Worm (Caenorhabditis elegans): ENCODE results near the gene F33G12.6.

The F33G12.6 gene

DNA sequence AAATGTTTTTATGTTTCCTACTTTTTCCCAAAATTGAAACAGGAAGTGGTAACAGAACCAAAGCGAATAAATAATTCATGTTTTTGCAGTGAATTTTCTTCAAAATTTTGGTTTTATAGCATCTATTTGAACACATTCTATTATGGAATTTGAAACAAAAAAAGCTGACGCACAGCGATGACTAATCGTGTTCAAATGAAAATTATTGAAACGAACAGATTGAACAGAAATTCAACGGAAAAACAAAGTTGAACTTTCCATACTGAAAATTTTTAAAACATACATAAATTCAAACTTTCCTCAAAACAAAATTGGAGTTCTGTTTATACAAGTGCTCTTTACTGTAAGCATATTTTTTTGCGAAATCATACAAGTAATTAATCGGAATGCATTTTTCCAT lies 37.7 kb upstream of the F33G12.6 start, which contains the start of gene F59A6.12:
Gene F59A6.12, minus strand, starts transcription at position 101 of the 400 bp plus-strand sequence.
- no peak for TF ChIP-seq xnd-1 (tag; optimal IDR thresholded peaks at IDR 0.05)
- no peak for TF ChIP-seq madf-3 (GFP tag; IDR thresholded peaks at IDR 0.05)
- no peak for TF ChIP-seq egrh-3 (GFP tag; IDR thresholded peaks at IDR 0.05)
- no peak for TF ChIP-seq lin-35 (GFP tag; optimal IDR thresholded peaks at IDR 0.05)

DNA sequence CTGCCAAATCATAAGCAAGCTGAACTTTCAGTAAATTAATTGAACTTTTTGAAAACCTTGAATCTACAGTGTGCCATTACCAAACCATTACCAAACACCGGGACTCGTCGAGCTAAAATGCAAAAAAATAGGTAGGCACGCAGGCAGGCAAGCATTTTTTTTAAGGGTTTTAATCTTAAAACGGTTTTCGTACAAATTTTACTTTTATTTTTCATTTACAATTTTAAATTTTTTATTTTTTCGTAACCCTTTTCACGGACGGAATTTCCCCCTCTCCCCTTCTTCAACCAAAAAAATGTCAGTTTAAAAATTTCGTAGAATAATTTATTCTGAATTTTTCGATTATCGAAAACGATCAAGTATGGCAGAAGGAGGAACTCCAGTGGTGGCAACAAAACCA lies 35.3 kb upstream of the F33G12.6 start, which contains the start of gene F59A6.2:
Gene F59A6.2, plus strand, starts transcription at position 301 of the 400 bp plus-strand sequence.
- TF ChIP-seq lin-26 (GFP tag; IDR thresholded peaks at IDR 0.05), result no peak
- TF ChIP-seq zim-3 (tag; optimal IDR thresholded peaks at IDR 0.05), result no peak
- no peak for TF ChIP-seq lir-1 (GFP tag; conservative IDR thresholded peaks at IDR 0.05)
- no peak for TF ChIP-seq athp-1 (tag; optimal IDR thresholded peaks at IDR 0.05)
- no peak for TF ChIP-seq snpc-1.1 (tag; optimal IDR thresholded peaks at IDR 0.05; ENCODE audit: insufficient read depth)
- no peak for TF ChIP-seq Y67H2A.10 (GFP tag; conservative IDR thresholded peaks at IDR 0.05)
- no peak for TF ChIP-seq attf-6 (GFP tag; IDR thresholded peaks at IDR 0.05)
- TF ChIP-seq ama-1 (optimal IDR thresholded peaks at IDR 0.05), result no peak
- TF ChIP-seq ama-1 (GFP tag; optimal IDR thresholded peaks at IDR 0.05), result no peak
- no peak for TF ChIP-seq ztf-18 (tag; optimal IDR thresholded peaks at IDR 0.05)
- TF ChIP-seq let-526 (GFP tag; IDR thresholded peaks at IDR 0.05), result no peak
- no peak for TF ChIP-seq Y56A3A.18 (GFP tag; IDR thresholded peaks at IDR 0.05)
- TF ChIP-seq ceh-58 (GFP tag; IDR thresholded peaks at IDR 0.05), result no peak
- TF ChIP-seq rcor-1 (GFP tag; IDR thresholded peaks at IDR 0.05), result no peak
- no peak for TF ChIP-seq F37B4.10 (GFP tag; IDR thresholded peaks at IDR 0.05)
- no peak for TF ChIP-seq ztf-25 (GFP tag; IDR thresholded peaks at IDR 0.05)

DNA sequence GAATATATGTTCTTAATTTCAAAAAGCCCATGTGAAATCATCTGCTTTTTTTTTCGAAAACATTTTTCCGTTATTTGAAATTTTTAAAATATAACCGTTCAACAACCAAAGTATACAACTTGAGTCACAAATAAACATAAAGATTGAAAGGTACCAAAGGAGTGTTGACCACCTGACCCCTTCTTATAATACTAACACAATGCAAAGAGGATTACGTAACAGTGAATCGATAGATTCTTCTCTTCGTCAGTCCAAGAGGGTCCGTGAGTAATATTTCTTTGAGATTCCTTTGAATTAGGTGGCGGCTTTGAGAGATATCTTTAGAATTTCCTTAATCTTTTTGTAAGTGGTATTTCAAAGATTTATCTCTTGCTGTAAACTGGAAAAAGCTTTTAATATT lies 33.6 kb upstream of the F33G12.6 start:
- TF ChIP-seq mel-28 (tag; optimal IDR thresholded peaks at IDR 0.05; ENCODE audit: borderline replicate concordance) (no peak), F52B5.7 (tag; optimal IDR thresholded peaks at IDR 0.05) (no peak), lin-40 (tag; optimal IDR thresholded peaks at IDR 0.05) (no peak), F55B11.4 (tag; optimal IDR thresholded peaks at IDR 0.05; ENCODE audit: borderline replicate concordance, insufficient read depth) (no peak), K12H6.12 (tag; optimal IDR thresholded peaks at IDR 0.05) (no peak), ztf-6 (GFP tag; IDR thresholded peaks at IDR 0.05) (no peak), F57C9.4 (tag; optimal IDR thresholded peaks at IDR 0.05) (no peak), athp-1 (tag; optimal IDR thresholded peaks at IDR 0.05) (no peak), ztf-28 (GFP tag; IDR thresholded peaks at IDR 0.05) (no peak), hmg-1.2 (GFP tag; IDR thresholded peaks at IDR 0.05) (no peak)

DNA sequence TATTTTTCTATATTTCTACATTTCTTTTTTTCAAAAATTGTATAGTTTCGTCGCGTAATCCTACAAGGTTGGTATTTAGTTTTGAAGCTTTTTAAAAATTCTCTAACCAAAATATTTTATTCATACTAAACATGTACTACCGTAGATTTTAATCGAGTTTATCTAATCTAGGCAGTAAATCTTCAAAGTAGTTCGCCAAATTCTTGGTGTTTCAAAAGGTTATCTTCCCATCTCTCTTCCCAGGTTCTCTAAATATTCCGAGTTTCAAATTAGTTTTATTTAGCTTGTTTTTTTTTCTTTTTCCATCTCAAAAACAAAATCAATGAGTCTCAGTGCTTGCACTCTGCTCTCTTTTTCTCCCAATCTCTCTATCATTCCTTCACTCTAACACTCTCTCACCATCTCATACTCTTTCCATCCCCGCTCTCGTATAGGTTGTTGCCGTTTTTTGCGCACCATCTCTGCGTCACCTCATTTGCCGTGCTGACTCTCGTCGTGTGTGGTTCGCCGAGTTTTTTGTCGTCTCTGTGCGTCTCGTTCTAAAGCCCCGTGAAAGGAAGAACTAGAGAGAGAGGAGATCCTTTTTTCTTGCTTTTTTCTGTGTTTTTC lies 32.6 kb upstream of the F33G12.6 start:
- TF ChIP-seq B0035.1 (tag; optimal IDR thresholded peaks at IDR 0.05) (no peak), madf-8 (GFP tag; conservative IDR thresholded peaks at IDR 0.05) (no peak), F55B11.4 (tag; optimal IDR thresholded peaks at IDR 0.05; ENCODE audit: borderline replicate concordance, insufficient read depth) (no peak), ceh-58 (GFP tag; IDR thresholded peaks at IDR 0.05) (no peak), madf-3 (GFP tag; IDR thresholded peaks at IDR 0.05) (no peak), ekl-4 (GFP tag; IDR thresholded peaks at IDR 0.05) (0 out of 2 replicates have a peak, but pooled peaks have one; percentile 33), ZK185.1 (tag; optimal IDR thresholded peaks at IDR 0.05; ENCODE audit: poor library complexity, severe bottlenecking) (peak; percentile 14), Y79H2A.3 (GFP tag; conservative IDR thresholded peaks at IDR 0.05) (no peak), mcd-1 (GFP tag; IDR thresholded peaks at IDR 0.05) (peak; percentile 56), K12H6.12 (tag; optimal IDR thresholded peaks at IDR 0.05) (peak; percentile 59), F52B5.7 (tag; optimal IDR thresholded peaks at IDR 0.05) (no peak), egrh-3 (GFP tag; IDR thresholded peaks at IDR 0.05) (no peak; the same call in 1 of the 2 replicates), tlf-1 (GFP tag; optimal IDR thresholded peaks at IDR 0.05) (no peak), ztf-25 (GFP tag; IDR thresholded peaks at IDR 0.05) (no peak), efl-1 (GFP tag; optimal IDR thresholded peaks at IDR 0.05) (no peak), ztf-22 (GFP tag; optimal IDR thresholded peaks at IDR 0.05) (no peak), Y67H2A.10 (GFP tag; conservative IDR thresholded peaks at IDR 0.05) (no peak), ztf-6 (GFP tag; IDR thresholded peaks at IDR 0.05) (no peak), ceh-100 (GFP tag; IDR thresholded peaks at IDR 0.05) (no peak), unc-62 (GFP tag; optimal IDR thresholded peaks at IDR 0.05) (no peak), nhr-80 (tag; optimal IDR thresholded peaks at IDR 0.05) (peak; percentile 64), ccch-3 (GFP tag; optimal IDR thresholded peaks at IDR 0.05) (no peak), somi-1 (GFP tag; optimal IDR thresholded peaks at IDR 0.05) (no peak)

All from whole organism, young adult.